Worm (Caenorhabditis elegans): ENCODE measurements around the gene W04G3.10.

Gene W04G3.10

DNA sequence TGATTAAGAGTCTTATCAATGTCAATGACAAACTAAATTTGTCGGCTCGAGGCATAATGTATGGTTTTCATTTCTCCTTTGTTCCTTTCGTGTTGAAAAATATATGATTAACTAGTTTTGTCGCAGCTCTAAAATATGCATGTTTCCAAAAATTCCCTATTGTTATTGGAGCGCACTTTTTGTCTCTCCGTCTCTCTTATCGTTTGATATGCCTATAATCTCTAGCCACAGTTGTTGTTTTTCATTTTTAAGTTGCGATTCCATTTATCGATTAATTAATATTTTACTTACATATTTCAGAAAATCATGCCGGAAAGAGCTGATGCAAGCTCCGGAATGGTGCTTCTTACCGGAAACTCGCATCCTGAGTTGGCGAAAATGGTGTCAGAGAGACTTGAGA lies 4.7 kb downstream of the W04G3.10 start, which contains the start of gene W04G3.5:
TSS of gene W04G3.5 (plus strand) at position 301 of the 400 bp plus-strand sequence.
- TF ChIP-seq snpc-4 (tag; optimal IDR thresholded peaks at IDR 0.05), result no peak
- TF ChIP-seq hpl-2 (GFP tag; optimal IDR thresholded peaks at IDR 0.05), result no peak
- no peak for TF ChIP-seq elt-3 (tag; optimal IDR thresholded peaks at IDR 0.05)
- no peak for TF ChIP-seq ets-5 (GFP tag; IDR thresholded peaks at IDR 0.05)
- no peak for TF ChIP-seq mef-2 (tag; optimal IDR thresholded peaks at IDR 0.05)
- TF ChIP-seq lin-13 (GFP tag; optimal IDR thresholded peaks at IDR 0.05), result no peak

DNA sequence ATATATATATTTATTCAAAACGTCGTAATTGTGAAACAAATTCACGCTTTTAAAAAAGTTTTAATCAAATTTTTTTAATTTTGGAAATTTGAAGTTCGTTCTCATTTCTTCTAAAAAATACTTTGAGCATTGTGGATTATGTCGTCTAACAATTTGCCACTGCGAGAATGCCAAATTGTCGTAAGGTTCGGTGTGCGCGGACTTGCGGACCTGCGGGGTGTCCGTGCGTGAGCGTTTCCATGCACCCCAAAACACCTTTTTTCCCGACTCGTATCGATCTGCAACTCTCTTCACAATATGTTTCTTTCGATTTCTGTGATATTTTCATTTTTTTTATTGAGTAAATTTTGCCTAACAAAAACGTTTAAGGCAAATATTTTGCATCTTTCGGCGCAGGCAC lies 5.3 kb downstream of the W04G3.10 start:
- peak in 1 of 2 experiments; percentile 2 for TF ChIP-seq lsy-2 (tag; optimal IDR thresholded peaks at IDR 0.05)
- TF ChIP-seq efl-1 (optimal IDR thresholded peaks at IDR 0.05), result no peak
- TF ChIP-seq efl-1 (GFP tag; optimal IDR thresholded peaks at IDR 0.05 in 1 of 2), result peak in 1 of 2 experiments; percentile 59
- TF ChIP-seq F16B12.6 (tag; optimal IDR thresholded peaks at IDR 0.05), result peak; percentile 77
- TF ChIP-seq fkh-8 (tag; optimal IDR thresholded peaks at IDR 0.05), result no peak

DNA sequence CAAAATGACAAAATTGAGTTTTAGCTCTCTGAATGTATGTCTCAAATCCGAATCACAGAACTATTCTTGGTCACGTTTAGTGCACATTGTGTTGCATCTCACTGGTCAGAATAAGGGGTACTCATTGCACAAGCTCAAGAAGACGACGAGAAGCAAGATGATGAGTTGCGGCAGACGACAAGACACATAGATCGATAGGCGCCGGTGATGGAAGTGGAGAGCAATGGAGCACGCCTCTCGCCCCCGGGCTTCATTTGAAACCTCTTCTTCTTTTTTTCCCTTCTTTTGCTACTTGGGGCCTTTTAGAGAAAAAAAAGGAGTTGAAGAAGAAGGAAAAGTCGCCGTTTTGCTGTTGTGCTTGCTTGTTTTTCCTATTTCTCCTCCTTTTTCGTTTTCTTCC lies 9.7 kb downstream of the W04G3.10 start, which contains the start of gene apt-9:
TSS of gene apt-9 (plus strand) at position 194 of the 400 bp plus-strand sequence.
- TF ChIP-seq fkh-10 (GFP tag; optimal IDR thresholded peaks at IDR 0.05) (peak; percentile 56), nhr-76 (tag; optimal IDR thresholded peaks at IDR 0.05) (no peak), snu-23 (GFP tag; optimal IDR thresholded peaks at IDR 0.05) (no peak), unc-30 (tag; optimal IDR thresholded peaks at IDR 0.05) (no peak), zip-4 (GFP tag; optimal IDR thresholded peaks at IDR 0.05) (no peak), pag-3 (tag; optimal IDR thresholded peaks at IDR 0.05; ENCODE audit: borderline replicate concordance, insufficient read depth) (no peak), lin-14 (GFP tag; optimal IDR thresholded peaks at IDR 0.05) (peak; percentile 82), ceh-82 (tag; optimal IDR thresholded peaks at IDR 0.05) (peak in 1 of 3 experiments; percentile 51), hlh-17 (GFP tag; optimal IDR thresholded peaks at IDR 0.05; ENCODE audit: borderline replicate concordance) (no peak), grh-1 (GFP tag; IDR thresholded peaks at IDR 0.05) (no peak), sox-4 (tag; optimal IDR thresholded peaks at IDR 0.05) (no peak), lin-35 (GFP tag; optimal IDR thresholded peaks at IDR 0.05) (no peak), hlh-4 (tag; optimal IDR thresholded peaks at IDR 0.05) (no peak), sup-37 (GFP tag; optimal IDR thresholded peaks at IDR 0.05) (no peak), fkh-8 (tag; optimal IDR thresholded peaks at IDR 0.05) (peak; percentile 55), unc-62 (GFP tag; optimal IDR thresholded peaks at IDR 0.05) (no peak), swsn-7 (tag; optimal IDR thresholded peaks at IDR 0.05) (peak; percentile 1), blmp-1 (tag; optimal IDR thresholded peaks at IDR 0.05) (no peak)

DNA sequence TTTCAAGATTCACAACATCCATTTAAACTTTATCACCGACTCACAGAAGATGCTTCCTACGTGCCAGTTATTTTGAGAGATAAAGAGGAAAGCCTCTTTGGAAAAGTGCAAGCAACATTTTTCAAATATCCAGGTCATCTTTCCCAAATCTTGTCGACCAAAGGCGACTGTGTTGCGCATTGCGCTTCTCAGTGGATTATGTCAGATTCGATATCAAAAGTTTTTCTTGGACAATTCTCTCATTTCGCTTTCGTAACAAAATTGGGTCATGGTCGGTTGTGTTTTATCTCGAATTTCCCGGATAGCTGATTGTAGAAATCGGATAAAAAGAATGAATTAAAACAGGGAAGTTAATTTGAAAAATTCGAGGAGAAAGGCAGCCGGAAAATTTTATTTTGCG lies 10.8 kb downstream of the W04G3.10 start:
- no peak for TF ChIP-seq nhr-11 (tag; optimal IDR thresholded peaks at IDR 0.05)
- peak; percentile 98 for TF ChIP-seq blmp-1 (tag; optimal IDR thresholded peaks at IDR 0.05)
- TF ChIP-seq unc-62 (GFP tag; optimal IDR thresholded peaks at IDR 0.05), result no peak
- no peak for TF ChIP-seq isw-1 (GFP tag; IDR thresholded peaks at IDR 0.05)
- TF ChIP-seq lir-3 (tag; optimal IDR thresholded peaks at IDR 0.05; ENCODE audit: poor library complexity), result no peak
- no peak for TF ChIP-seq sup-37 (GFP tag; optimal IDR thresholded peaks at IDR 0.05)
- TF ChIP-seq hlh-17 (GFP tag; optimal IDR thresholded peaks at IDR 0.05; ENCODE audit: borderline replicate concordance), result no peak

DNA sequence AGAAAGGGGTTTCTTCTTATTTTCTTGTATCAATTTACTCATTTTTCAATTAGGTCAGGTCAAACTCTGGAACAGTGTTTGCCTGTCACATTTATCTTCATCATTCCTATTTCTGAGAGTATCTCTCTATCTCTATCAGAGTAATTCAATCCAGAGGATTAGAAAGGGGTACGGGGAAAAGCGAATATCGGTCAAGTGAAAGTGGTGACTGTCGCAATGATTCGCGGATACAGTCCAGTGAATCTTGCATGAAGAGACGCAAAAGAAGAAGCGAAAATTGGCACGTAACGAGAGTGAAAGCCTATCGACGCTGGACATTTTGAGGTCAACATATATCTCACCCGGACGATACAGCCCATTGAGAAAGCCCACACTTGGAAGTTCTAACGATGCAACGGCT lies 13.3 kb downstream of the W04G3.10 start, which contains the start of gene lpr-4:
TSS of gene lpr-4 (plus strand) at position 328 of the 400 bp plus-strand sequence.
- TF ChIP-seq unc-30 (tag; optimal IDR thresholded peaks at IDR 0.05), result no peak
- TF ChIP-seq elt-3 (tag; optimal IDR thresholded peaks at IDR 0.05), result peak in 2 of 6 experiments; percentile 3 to 33
- TF ChIP-seq irx-1 (tag; optimal IDR thresholded peaks at IDR 0.05), result no peak
- TF ChIP-seq blmp-1 (tag; optimal IDR thresholded peaks at IDR 0.05), result peak; percentile 100

DNA sequence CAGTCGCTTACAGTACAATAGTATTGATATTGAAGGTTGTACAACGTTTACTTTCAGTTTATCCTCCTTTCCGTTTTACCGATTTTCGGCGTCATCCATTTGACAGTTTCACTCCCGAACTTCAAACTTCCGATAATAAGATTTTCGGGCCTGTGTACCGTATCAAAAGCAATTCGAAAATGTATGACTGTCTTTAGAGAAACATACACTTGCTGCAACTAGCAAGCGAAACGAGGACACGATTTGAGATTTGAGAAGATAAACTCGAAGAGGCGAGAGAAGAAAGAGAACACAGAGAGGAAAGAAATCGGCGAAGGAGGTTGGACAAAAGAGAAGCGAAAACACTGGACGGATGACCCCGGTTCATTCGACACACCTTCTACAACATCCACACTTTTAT lies 16.1 kb downstream of the W04G3.10 start, which contains the start of gene lpr-5:
TSS of gene lpr-5 (plus strand) at position 220 of the 400 bp plus-strand sequence.
- no peak for TF ChIP-seq hlh-4 (tag; optimal IDR thresholded peaks at IDR 0.05)
- TF ChIP-seq unc-98 (GFP tag; IDR thresholded peaks at IDR 0.05), result no peak
- TF ChIP-seq blmp-1 (tag; optimal IDR thresholded peaks at IDR 0.05), result peak; percentile 96

Data from whole organism, L1 larva.